Fruit fly (Drosophila melanogaster) whole organism, embryonic: ENCODE data around the gene Hsp67Ba.

Source experiments
- ATbp ChIP-seq: fragments of 200-800 bp; sonication (Bioruptor generic); optimal IDR thresholded peaks from 2 replicates; lab custom pipeline; 2017; ENCODE audit warnings: missing biosample characterization, mild to moderate bottlenecking, missing genetic modification characterization, missing genetic modification reagents
- CG1024 ChIP-seq: fragments of 200-800 bp; sonication (Bioruptor generic); IDR thresholded peaks from 2 replicates; pipeline ENCODE4 v1.3.6; 2022; ENCODE audit warnings: missing biosample characterization, missing genetic modification characterization
- CG10431 ChIP-seq: fragments of 200-800 bp; sonication (Bioruptor generic); optimal IDR thresholded peaks from 3 replicates; lab custom pipeline; 2018; ENCODE audit warnings: missing biosample characterization, mild to moderate bottlenecking, missing genetic modification characterization
- CG14965 ChIP-seq: fragments of 200-800 bp; sonication (Bioruptor generic); optimal IDR thresholded peaks from 2 replicates; lab custom pipeline; 2016; ENCODE audit warnings: missing biosample characterization, missing genetic modification characterization, borderline replicate concordance
- CG6765 ChIP-seq: fragments of 200-800 bp; sonication (Bioruptor generic); optimal IDR thresholded peaks from 3 replicates; lab custom pipeline; 2017; ENCODE audit warnings: missing biosample characterization, mild to moderate bottlenecking, missing genetic modification characterization
- CG9437 ChIP-seq: fragments of 200-800 bp; sonication (Bioruptor generic); optimal IDR thresholded peaks from 2 replicates; lab custom pipeline; 2018; ENCODE audit warnings: missing biosample characterization, mild to moderate bottlenecking, missing genetic modification characterization
- MTF-1 ChIP-seq: fragments of 200-800 bp; sonication (Bioruptor generic); optimal IDR thresholded peaks from 2 replicates; lab custom pipeline; 2018; ENCODE audit warnings: missing biosample characterization, mild to moderate bottlenecking, missing genetic modification characterization, borderline replicate concordance
- Meics ChIP-seq: fragments of 200-800 bp; sonication (Bioruptor generic); optimal IDR thresholded peaks from 2 replicates; lab custom pipeline; 2017; ENCODE audit warnings: missing biosample characterization, mild to moderate bottlenecking, missing genetic modification characterization
- PHDP ChIP-seq: fragments of 200-800 bp; sonication (Bioruptor generic); optimal IDR thresholded peaks from 3 replicates; lab custom pipeline; 2018; ENCODE audit warnings: missing biosample characterization, mild to moderate bottlenecking, missing genetic modification characterization, moderate library complexity
- Ptx1 ChIP-seq: fragments of 200-800 bp; sonication (Bioruptor generic); IDR thresholded peaks from 2 replicates; pipeline ENCODE4 v1.3.6; 2022; ENCODE audit warnings: missing biosample characterization, missing genetic modification characterization
- Six4 ChIP-seq: fragments of 200-800 bp; sonication (Bioruptor generic); optimal IDR thresholded peaks from 2 replicates; lab custom pipeline; 2016; ENCODE audit warnings: missing biosample characterization, missing genetic modification characterization
- dan ChIP-seq: fragments of 200-800 bp; sonication (Bioruptor generic); IDR thresholded peaks from 2 replicates; pipeline ENCODE4 v1.3.6; 2022; ENCODE audit warnings: missing biosample characterization, missing genetic modification characterization
- fd3F ChIP-seq: fragments of 200-800 bp; sonication (Bioruptor generic); optimal IDR thresholded peaks from 2 replicates; lab custom pipeline; 2018; ENCODE audit warnings: missing biosample characterization, mild to moderate bottlenecking, missing genetic modification characterization, moderate library complexity
- lab ChIP-seq: fragments of 200-800 bp; sonication (Bioruptor generic); optimal IDR thresholded peaks from 3 replicates; lab custom pipeline; 2017; ENCODE audit warnings: missing biosample characterization, missing genetic modification characterization, mild to moderate bottlenecking, moderate library complexity, missing genetic modification reagents
- lmd ChIP-seq: fragments of 200-800 bp; sonication (Bioruptor generic); IDR thresholded peaks from 2 replicates; pipeline ENCODE4 v1.3.6; 2022; ENCODE audit warnings: missing biosample characterization, missing genetic modification characterization
- lola ChIP-seq, 3 experiments: fragments of >200 bp in 2 of 3; fragments of 200-800 bp in 1 of 3; sonication (Bioruptor generic) in 1 of 3; optimal IDR thresholded peaks; 2 replicates each; lab custom pipeline; 2017 to 2019; ENCODE audit warnings: missing biosample characterization in 3 of 3, missing genetic modification characterization in 3 of 3, mild to moderate bottlenecking in 1 of 3, moderate library complexity in 1 of 3
- sqz ChIP-seq: fragments of 200-800 bp; sonication (Bioruptor generic); optimal IDR thresholded peaks from 3 replicates; lab custom pipeline; 2018; ENCODE audit warnings: missing biosample characterization, mild to moderate bottlenecking, missing genetic modification characterization

The Hsp67Ba gene

DNA sequence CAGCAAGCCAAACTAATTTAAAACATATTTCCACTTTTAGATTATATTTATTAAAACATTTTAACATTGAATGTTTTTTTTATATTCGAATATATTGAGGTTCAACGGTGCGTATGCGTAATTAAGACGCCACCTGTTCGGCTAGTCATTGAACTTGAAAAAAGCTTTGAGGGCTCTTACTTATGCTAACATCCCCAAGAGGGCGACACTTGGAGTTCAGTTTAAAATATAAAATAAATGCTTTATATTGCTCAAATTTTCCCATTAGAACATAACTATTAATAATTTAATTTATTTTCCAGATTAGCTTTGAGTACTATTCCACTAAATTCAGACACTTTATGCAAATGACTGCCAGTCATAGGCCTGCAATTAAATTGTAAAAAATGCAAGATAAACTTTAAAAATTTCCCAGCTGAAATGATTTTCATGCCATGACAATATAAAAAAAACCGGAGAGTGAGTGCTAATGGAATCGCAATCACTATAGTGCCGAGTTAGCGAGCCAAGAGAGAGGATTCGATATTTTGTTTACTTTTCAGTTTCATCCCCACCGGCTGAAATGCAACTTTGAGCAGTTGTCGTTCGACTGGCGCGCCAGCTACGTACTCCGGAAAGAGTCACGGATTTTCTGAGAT is 45.5 kb downstream of the Hsp67Ba start, which contains the start of gene PGRP-LA (continued):
- TF ChIP-seq PHDP (tag; lab: Kevin White, UChicago) (peak; percentile 63), CG6765 (GFP tag; lab: Kevin White, UChicago) (peak; percentile 21), fd3F (GFP tag; lab: Kevin White, UChicago) (peak; percentile 25), CG9437 (GFP tag; lab: Kevin White, UChicago) (peak; percentile 30), Ptx1 (GFP tag; lab: Robert Waterston, UW) (peak; percentile 44; the same call in 1 of the 2 replicates), ATbp (GFP tag; lab: Kevin White, UChicago) (peak; percentile 15), CG1024 (GFP tag; lab: Robert Waterston, UW) (0 out of 2 replicates have a peak, but pooled peaks have one; percentile 22), lola (GFP tag; optimal IDR thresholded peaks at IDR 0.05; lab: Kevin White, UChicago) (no peak), sqz (GFP tag; lab: Kevin White, UChicago) (no peak), lmd (GFP tag; lab: Robert Waterston, UW) (peak; percentile 47; the same call in 1 of the 2 replicates), dan (no peak), Six4 (GFP tag; lab: Kevin White, UChicago) (peak; percentile 1), MTF-1 (GFP tag; lab: Kevin White, UChicago) (peak; percentile 19), Meics (peak; percentile 56), CG10431 (GFP tag; lab: Kevin White, UChicago) (peak; percentile 19), CG14965 (GFP tag; lab: Kevin White, UChicago) (peak; percentile 80), lab (GFP tag; lab: Kevin White, UChicago) (peak; percentile 46)
